Worm (Caenorhabditis elegans) whole organism, L4/young adult: ENCODE data around the gene F54F2.6.

Experiments used
- W03F9.2 ChIP-seq: fragments of 150-350 bp; optimal IDR thresholded peaks from 2 replicates; lab custom pipeline; 2014; ENCODE audit warnings: missing biosample characterization, missing genetic modification characterization
- him-1 ChIP-seq: sonication (generic microtip); optimal IDR thresholded peaks from 2 replicates; lab custom pipeline; 2016; ENCODE audit warnings: missing genotype, missing genetic modification reagents, missing genetic modification characterization, missing compliant biosample characterization

- TF ChIP-seq him-1 (tag; lab: Kevin White, UChicago) (no peak), W03F9.2 (tag; lab: Kevin White, UChicago) (no peak)
These were observed 8.9 kb upstream of the F54F2.6 start, which contains the start of gene prx-19 for ce11 chrIII:8809245-8809971.
